Fruit fly (Drosophila melanogaster) Kc167 (cell line): ENCODE data around the gene HINT1.

Experiments
- insv ChIP-seq: fragments of >200 bp; optimal IDR thresholded peaks from 3 replicates; lab custom pipeline; 2018; ENCODE audit warnings: missing external identifiers
- psq ChIP-seq: fragments of >200 bp; optimal IDR thresholded peaks from 2 replicates; lab custom pipeline; 2017; ENCODE audit warnings: missing external identifiers

DNA sequence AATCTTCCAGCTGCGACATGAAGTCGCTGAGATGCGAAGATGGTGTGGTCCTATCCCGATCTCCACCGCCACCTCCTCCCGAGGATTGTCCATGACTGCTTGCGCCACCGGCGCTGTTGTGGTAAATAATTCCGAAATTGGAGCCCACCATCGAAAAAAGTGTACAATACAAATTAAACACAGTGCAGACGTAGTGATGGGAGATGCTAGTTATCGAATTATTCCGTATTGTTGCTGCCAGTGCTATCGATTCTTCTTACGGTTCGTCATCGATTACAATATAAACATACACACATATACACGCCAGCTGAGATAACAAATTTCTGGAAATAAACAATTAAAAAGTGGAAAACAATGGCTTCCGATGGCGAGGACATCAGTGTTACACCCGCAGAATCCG is 2.3 kb upstream of the HINT1 start, which contains the start of the genes Taf10b and Taf10:
- no peak for TF ChIP-seq psq
- TF ChIP-seq insv (lab: Kevin White, UChicago): no peak
